Fruit fly (Drosophila melanogaster): ENCODE measurements around the gene fzr.

dm6 chrX:4692963-4693362 is 13.6 kb upstream of the fzr start:
- TF ChIP-seq CG17612 (GFP tag; IDR thresholded peaks at IDR 0.05) (no peak), sob (GFP tag; IDR thresholded peaks at IDR 0.05) (no peak), wdn (GFP tag; IDR thresholded peaks at IDR 0.05) (no peak), CG10267 (tag; optimal IDR thresholded peaks at IDR 0.05) (no peak), tin (GFP tag; optimal IDR thresholded peaks at IDR 0.05) (no peak), Dref (GFP tag; IDR thresholded peaks at IDR 0.05) (no peak), twi (tag; optimal IDR thresholded peaks at IDR 0.05) (no peak), CG16813 (GFP tag; IDR thresholded peaks at IDR 0.05; ENCODE audit: partially characterized antibody) (no peak), fd3F (GFP tag; optimal IDR thresholded peaks at IDR 0.05) (no peak), Sox102F (GFP tag; optimal IDR thresholded peaks at IDR 0.05) (peak; percentile 5), tap (tag; optimal IDR thresholded peaks at IDR 0.05) (no peak), CG7963 (GFP tag; IDR thresholded peaks at IDR 0.05; ENCODE audit: partially characterized antibody) (no peak), CG8765 (GFP tag; IDR thresholded peaks at IDR 0.05) (no peak), stwl (tag; optimal IDR thresholded peaks at IDR 0.05) (no peak)
